Worm (Caenorhabditis elegans): ENCODE measurements around the gene agt-2.

DNA sequence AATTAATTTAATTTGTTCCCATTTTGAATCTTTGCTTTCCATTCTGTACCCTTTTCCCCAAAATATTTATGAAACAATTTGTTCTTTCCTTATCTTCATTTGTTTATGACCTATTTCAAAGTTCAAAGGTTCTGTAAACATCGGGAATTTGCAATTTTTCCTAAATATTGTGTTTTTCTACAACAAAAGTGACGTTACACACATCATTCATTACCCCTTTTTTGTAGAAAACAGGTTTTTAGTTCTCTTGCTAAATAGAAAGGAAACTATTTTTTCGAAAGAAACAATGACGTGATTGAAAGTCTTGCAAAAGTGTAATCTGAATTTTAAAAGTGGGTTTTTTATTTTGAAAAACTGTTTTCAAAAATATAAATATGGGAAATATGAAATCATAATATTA is 49.0 kb downstream of the agt-2 start:
- TF ChIP-seq nfya-1 (tag; optimal IDR thresholded peaks at IDR 0.05; ENCODE audit: borderline replicate concordance, insufficient read depth) (no peak), nhr-90 (tag; optimal IDR thresholded peaks at IDR 0.05) (no peak), unc-62 (GFP tag; optimal IDR thresholded peaks at IDR 0.05) (no peak), atf-7 (tag; optimal IDR thresholded peaks at IDR 0.05) (no peak), mes-4 (tag; optimal IDR thresholded peaks at IDR 0.05) (no peak), dpl-1 (GFP tag; optimal IDR thresholded peaks at IDR 0.05) (no peak), him-1 (tag; optimal IDR thresholded peaks at IDR 0.05) (no peak), C06A6.2 (GFP tag; conservative IDR thresholded peaks at IDR 0.05) (no peak), F33H1.4 (GFP tag; IDR thresholded peaks at IDR 0.05) (no peak)

Data from whole organism, young adult.